Fruit fly (Drosophila melanogaster) whole organism, prepupa: Measurements from ENCODE around the gene Eip78C.

Source experiments
- Blimp-1 ChIP-seq: fragments of 200-800 bp; sonication (Bioruptor generic); optimal IDR thresholded peaks from 3 replicates; lab custom pipeline; 2017; ENCODE audit warnings: missing biosample characterization, missing genetic modification characterization, mild to moderate bottlenecking, moderate library complexity, missing genetic modification reagents
- CG10631 ChIP-seq: fragments of 200-800 bp; sonication (Bioruptor generic); optimal IDR thresholded peaks from 2 replicates; lab custom pipeline; 2016; ENCODE audit warnings: missing biosample characterization, missing genetic modification characterization
- CG10669 ChIP-seq: fragments of 200-800 bp; sonication (Bioruptor generic); optimal IDR thresholded peaks from 3 replicates; lab custom pipeline; 2018; ENCODE audit warnings: missing biosample characterization, mild to moderate bottlenecking, missing genetic modification characterization, moderate library complexity
- CG11294 ChIP-seq: fragments of 200-800 bp; sonication (Bioruptor generic); IDR thresholded peaks from 2 replicates; pipeline ENCODE4 v1.3.6; 2022; ENCODE audit warnings: missing biosample characterization, missing genetic modification characterization
- CG11762 ChIP-seq: fragments of 200-800 bp; sonication (Bioruptor generic); optimal IDR thresholded peaks from 3 replicates; lab custom pipeline; 2016; ENCODE audit warnings: missing biosample characterization, missing genetic modification characterization; ENCODE audit not compliant: insufficient read depth
- CG11902 ChIP-seq: fragments of 200-800 bp; sonication (Bioruptor generic); optimal IDR thresholded peaks from 3 replicates; lab custom pipeline; 2016; ENCODE audit warnings: missing biosample characterization, missing genetic modification characterization
- CG1621 ChIP-seq: fragments of 200-800 bp; sonication (Bioruptor generic); optimal IDR thresholded peaks from 3 replicates; lab custom pipeline; 2018; ENCODE audit warnings: missing biosample characterization, mild to moderate bottlenecking, missing genetic modification characterization
- CG16779 ChIP-seq: fragments of 200-800 bp; sonication (Bioruptor generic); optimal IDR thresholded peaks from 3 replicates; lab custom pipeline; 2017; ENCODE audit warnings: missing biosample characterization, mild to moderate bottlenecking, missing genetic modification characterization
- CG3032 ChIP-seq: fragments of 200-800 bp; optimal IDR thresholded peaks from 2 replicates; lab custom pipeline; 2019; ENCODE audit warnings: missing biosample characterization, mild to moderate bottlenecking, missing genetic modification characterization, moderate library complexity
- CG31627 ChIP-seq: fragments of 200-800 bp; sonication (Bioruptor generic); optimal IDR thresholded peaks from 3 replicates; lab custom pipeline; 2016; ENCODE audit warnings: missing biosample characterization, missing genetic modification characterization
- CG3919 ChIP-seq: fragments of 200-800 bp; sonication (Bioruptor generic); optimal IDR thresholded peaks from 3 replicates; lab custom pipeline; 2016; ENCODE audit warnings: missing biosample characterization, missing genetic modification characterization
- CG6163 ChIP-seq: fragments of 200-800 bp; sonication (Bioruptor generic); IDR thresholded peaks from 3 replicates; pipeline ENCODE4 v1.3.6; 2022; ENCODE audit warnings: missing biosample characterization, missing genetic modification characterization
- CG6276 ChIP-seq: fragments of 200-800 bp; sonication (Bioruptor generic); optimal IDR thresholded peaks from 2 replicates; lab custom pipeline; 2017; ENCODE audit warnings: missing biosample characterization, mild to moderate bottlenecking, missing genetic modification characterization
- CG6792 ChIP-seq: fragments of 200-800 bp; sonication (Bioruptor generic); optimal IDR thresholded peaks from 3 replicates; lab custom pipeline; 2016; ENCODE audit warnings: missing biosample characterization, missing genetic modification characterization
- CG6808 ChIP-seq: fragments of 200-800 bp; sonication (Bioruptor generic); optimal IDR thresholded peaks from 3 replicates; lab custom pipeline; 2017; ENCODE audit warnings: missing biosample characterization, missing genetic modification characterization, mild to moderate bottlenecking, moderate library complexity, missing genetic modification reagents
- CG6854 ChIP-seq: fragments of 200-800 bp; sonication (Bioruptor generic); optimal IDR thresholded peaks from 2 replicates; lab custom pipeline; 2017; ENCODE audit warnings: missing biosample characterization, mild to moderate bottlenecking, missing genetic modification characterization
- CG7368 ChIP-seq: fragments of 200-800 bp; sonication (Bioruptor generic); optimal IDR thresholded peaks from 3 replicates; lab custom pipeline; 2016; ENCODE audit warnings: missing biosample characterization, missing genetic modification characterization
- CG8119 ChIP-seq: fragments of 200-800 bp; sonication (Bioruptor generic); IDR thresholded peaks from 3 replicates; pipeline ENCODE4 v1.3.6; 2022; ENCODE audit warnings: missing biosample characterization, missing genetic modification characterization
- CG8632 ChIP-seq: fragments of 200-800 bp; sonication (Bioruptor generic); optimal IDR thresholded peaks from 3 replicates; lab custom pipeline; 2016; ENCODE audit warnings: missing biosample characterization, missing genetic modification characterization
- Eip75B ChIP-seq: fragments of 200-800 bp; sonication (Bioruptor generic); optimal IDR thresholded peaks from 3 replicates; lab custom pipeline; 2016; ENCODE audit warnings: missing biosample characterization, missing genetic modification characterization
- Eip78C ChIP-seq: fragments of 200-800 bp; sonication (Bioruptor generic); peaks from one replicate; lab custom pipeline; 2016; ENCODE audit warnings: missing biosample characterization, missing genetic modification characterization
- Ets21C ChIP-seq: fragments of 200-800 bp; sonication (Bioruptor generic); optimal IDR thresholded peaks from 3 replicates; lab custom pipeline; 2016; ENCODE audit warnings: missing biosample characterization, missing genetic modification characterization
- Ets96B ChIP-seq: fragments of 200-800 bp; optimal IDR thresholded peaks from 2 replicates; lab custom pipeline; 2019; ENCODE audit warnings: missing biosample characterization, mild to moderate bottlenecking, missing genetic modification characterization, moderate library complexity
- Gug ChIP-seq: fragments of 200-800 bp; sonication (Bioruptor generic); IDR thresholded peaks from 2 replicates; pipeline ENCODE4 v1.3.6; 2022; ENCODE audit warnings: missing biosample characterization, missing genetic modification characterization
- Hr38 ChIP-seq: sonication (Bioruptor generic); optimal IDR thresholded peaks from 2 replicates; lab custom pipeline; 2016; ENCODE audit warnings: missing biosample characterization, missing genetic modification characterization
- Hr39 ChIP-seq: fragments of 200-800 bp; sonication (Bioruptor generic); optimal IDR thresholded peaks from 2 replicates; lab custom pipeline; 2016; ENCODE audit warnings: missing biosample characterization, missing genetic modification characterization
- Lpt ChIP-seq: fragments of 200-800 bp; sonication (Bioruptor generic); optimal IDR thresholded peaks from 3 replicates; lab custom pipeline; 2016; ENCODE audit warnings: missing biosample characterization, missing genetic modification characterization
- Met ChIP-seq: fragments of 200-800 bp; sonication (Bioruptor generic); optimal IDR thresholded peaks from 3 replicates; lab custom pipeline; 2016; ENCODE audit warnings: missing biosample characterization, missing genetic modification characterization
- OdsH ChIP-seq: fragments of 200-800 bp; sonication (Bioruptor generic); optimal IDR thresholded peaks from 3 replicates; lab custom pipeline; 2016; ENCODE audit warnings: missing biosample characterization, missing genetic modification characterization
- Smox ChIP-seq: fragments of 200-800 bp; sonication (Bioruptor generic); optimal IDR thresholded peaks from 3 replicates; lab custom pipeline; 2016; ENCODE audit warnings: missing biosample characterization, missing genetic modification characterization
- Sox14 ChIP-seq: fragments of 200-800 bp; sonication (Bioruptor generic); optimal IDR thresholded peaks from 3 replicates; lab custom pipeline; 2016; ENCODE audit warnings: missing biosample characterization, missing genetic modification characterization
- Sox15 ChIP-seq: fragments of 200-800 bp; sonication (Bioruptor generic); optimal IDR thresholded peaks from 3 replicates; lab custom pipeline; 2016; ENCODE audit warnings: missing biosample characterization, missing genetic modification characterization
- achi ChIP-seq: fragments of 200-800 bp; sonication (Bioruptor generic); optimal IDR thresholded peaks from 3 replicates; lab custom pipeline; 2016; ENCODE audit warnings: missing biosample characterization, missing genetic modification characterization
- acj6 ChIP-seq: fragments of 200-800 bp; sonication (Bioruptor generic); optimal IDR thresholded peaks from 3 replicates; lab custom pipeline; 2016; ENCODE audit warnings: missing biosample characterization, missing genetic modification characterization
- cyc ChIP-seq: fragments of 200-800 bp; sonication (Bioruptor generic); optimal IDR thresholded peaks from 3 replicates; lab custom pipeline; 2016; ENCODE audit warnings: missing biosample characterization, missing genetic modification characterization
- dac ChIP-seq: fragments of 200-800 bp; sonication (Bioruptor generic); optimal IDR thresholded peaks from 2 replicates; lab custom pipeline; 2017; ENCODE audit warnings: missing biosample characterization, mild to moderate bottlenecking, missing genetic modification characterization
- esn ChIP-seq: fragments of 200-800 bp; sonication (Bioruptor generic); optimal IDR thresholded peaks from 2 replicates; lab custom pipeline; 2016; ENCODE audit warnings: missing biosample characterization, mild to moderate bottlenecking, missing genetic modification characterization, moderate library complexity
- fd59A ChIP-seq: fragments of 200-800 bp; sonication (Bioruptor generic); optimal IDR thresholded peaks from 2 replicates; lab custom pipeline; 2017; ENCODE audit warnings: missing biosample characterization, mild to moderate bottlenecking, missing genetic modification characterization, missing genetic modification reagents
- fkh ChIP-seq: fragments of 200-800 bp; sonication (Bioruptor generic); optimal IDR thresholded peaks from 3 replicates; lab custom pipeline; 2017; ENCODE audit warnings: missing biosample characterization, mild to moderate bottlenecking, missing genetic modification characterization, moderate library complexity
- lz ChIP-seq: fragments of 200-800 bp; sonication (Bioruptor generic); optimal IDR thresholded peaks from 3 replicates; lab custom pipeline; 2016; ENCODE audit warnings: missing biosample characterization, missing genetic modification characterization
- net ChIP-seq: fragments of 200-800 bp; sonication (Bioruptor generic); optimal IDR thresholded peaks from 3 replicates; lab custom pipeline; 2016; ENCODE audit warnings: missing biosample characterization, missing genetic modification characterization
- pdm3 ChIP-seq: fragments of 200-800 bp; sonication (Bioruptor generic); optimal IDR thresholded peaks from 3 replicates; lab custom pipeline; 2016; ENCODE audit warnings: missing biosample characterization, missing genetic modification characterization
- salr ChIP-seq, 2 experiments: fragments of 200-800 bp; sonication (Bioruptor generic); optimal IDR thresholded peaks; 3 replicates each; lab custom pipeline; 2016 to 2018; ENCODE audit warnings: missing biosample characterization in 2 of 2, missing genetic modification characterization in 2 of 2, mild to moderate bottlenecking in 1 of 2
- spab ChIP-seq: fragments of 200-800 bp; sonication (Bioruptor generic); optimal IDR thresholded peaks from 2 replicates; lab custom pipeline; 2017; ENCODE audit warnings: missing biosample characterization, mild to moderate bottlenecking, missing genetic modification characterization, missing genetic modification reagents
- ss ChIP-seq, 2 experiments: fragments of 200-800 bp; sonication (Bioruptor generic); optimal IDR thresholded peaks; 2 replicates in 1 of 2; 3 replicates in 1 of 2; lab custom pipeline; 2017 to 2018; ENCODE audit warnings: mild to moderate bottlenecking in 2 of 2, missing biosample characterization in 2 of 2, missing genetic modification characterization in 2 of 2, moderate library complexity in 1 of 2
- topi ChIP-seq: fragments of 200-800 bp; sonication (Bioruptor generic); optimal IDR thresholded peaks from 3 replicates; lab custom pipeline; 2016; ENCODE audit warnings: missing biosample characterization, missing genetic modification characterization
- vri ChIP-seq: fragments of 200-800 bp; sonication (Bioruptor generic); optimal IDR thresholded peaks from 3 replicates; lab custom pipeline; 2016; ENCODE audit warnings: missing biosample characterization, mild to moderate bottlenecking, missing genetic modification characterization

Eip78C gene

dm6 chr3L:21302493-21302892 is 76.1 kb downstream of the Eip78C start:
- TF ChIP-seq CG6792 (GFP tag; lab: Kevin White, UChicago) (no peak), CG8119 (no peak), spab (GFP tag; lab: Kevin White, UChicago) (no peak), Ets21C (no peak), CG11294 (no peak), pdm3 (no peak), fd59A (no peak), Ets96B (no peak), Sox15 (no peak), CG11902 (GFP tag; lab: Kevin White, UChicago) (no peak), CG8632 (no peak), Lpt (GFP tag; lab: Kevin White, UChicago) (no peak), CG16779 (tag; lab: Kevin White, UChicago) (no peak), Blimp-1 (GFP tag; lab: Kevin White, UChicago) (no peak), CG6854 (GFP tag; lab: Kevin White, UChicago) (no peak), vri (no peak)

DNA sequence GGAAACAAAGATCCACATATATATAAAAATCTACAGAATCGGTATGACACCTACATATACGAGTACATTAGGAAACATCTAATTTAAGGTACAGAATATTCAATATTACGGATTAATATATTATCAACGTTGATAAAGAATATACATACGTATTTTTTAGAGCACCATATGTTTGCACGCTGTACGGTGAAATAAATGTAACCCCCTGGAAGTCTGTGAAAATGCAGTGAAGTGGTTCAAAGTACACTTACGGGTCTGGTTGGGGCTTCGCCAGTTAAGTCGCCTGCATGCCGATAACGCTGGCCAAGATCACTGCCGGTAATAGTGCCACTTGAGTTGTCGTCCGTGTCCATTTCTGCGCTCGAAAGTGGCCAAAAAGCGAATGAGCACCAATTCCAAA is 77.2 kb downstream of the Eip78C start:
- TF ChIP-seq CG6276 (GFP tag; lab: Kevin White, UChicago) (no peak), achi (no peak), OdsH (GFP tag; lab: Kevin White, UChicago) (no peak), CG6163 (no peak), CG8119 (no peak), CG10631 (GFP tag; lab: Kevin White, UChicago) (no peak), Lpt (GFP tag; lab: Kevin White, UChicago) (no peak), Eip78C (GFP tag; lab: Kevin White, UChicago) (no peak), CG11902 (GFP tag; lab: Kevin White, UChicago) (no peak), Sox15 (no peak), spab (GFP tag; lab: Kevin White, UChicago) (no peak), cyc (no peak), Hr39 (GFP tag; lab: Kevin White, UChicago) (no peak), Smox (GFP tag; lab: Kevin White, UChicago) (no peak), fd59A (no peak), vri (no peak), fkh (GFP tag; lab: Kevin White, UChicago) (no peak), Met (GFP tag; lab: Kevin White, UChicago) (no peak)

DNA sequence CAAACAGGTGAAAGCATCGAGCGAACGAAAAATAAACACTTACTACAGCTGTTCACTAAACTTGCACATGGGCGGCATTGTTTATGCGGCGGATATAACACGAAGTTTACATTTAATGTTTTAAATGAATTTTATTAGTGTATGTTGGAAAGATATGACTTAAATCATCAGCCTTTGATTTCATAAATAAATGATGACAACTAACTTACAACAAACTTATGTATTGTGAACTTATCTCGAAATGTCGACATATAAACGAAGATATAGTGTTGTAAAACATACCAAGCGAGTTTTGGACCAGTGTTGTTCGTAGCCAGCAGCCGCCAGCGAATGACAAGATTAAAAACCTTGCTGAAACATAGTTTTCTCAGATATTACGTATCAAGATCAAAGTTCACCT is 78.0 kb downstream of the Eip78C start, which contains the start of the genes CG11309 and CG7632:
CG11309 (minus strand) TSS at position 259 of the 400 bp plus-strand sequence.
CG7632 (plus strand) TSS at position 298 of the 400 bp plus-strand sequence.
- TF ChIP-seq ss (GFP tag; optimal IDR thresholded peaks at IDR 0.05; lab: Kevin White, UChicago) (peak; percentile 99 to 100), topi (GFP tag; lab: Kevin White, UChicago) (peak; percentile 99), CG3919 (GFP tag; lab: Kevin White, UChicago) (peak; percentile 100), CG6808 (GFP tag; lab: Kevin White, UChicago) (peak; percentile 99), OdsH (GFP tag; lab: Kevin White, UChicago) (peak; percentile 99), CG10669 (GFP tag; lab: Kevin White, UChicago) (peak; percentile 100), CG7368 (GFP tag; lab: Kevin White, UChicago) (peak; percentile 99), Sox15 (peak; percentile 97), CG8119 (peak; percentile 99), net (GFP tag; lab: Kevin White, UChicago) (peak; percentile 100), CG3032 (tag; lab: Kevin White, UChicago) (peak; percentile 100), vri (peak; percentile 99), CG6163 (peak; percentile 100), salr (GFP tag; optimal IDR thresholded peaks at IDR 0.05; lab: Kevin White, UChicago) (peak; percentile 99), CG31627 (GFP tag; lab: Kevin White, UChicago) (peak; percentile 99), Gug (GFP tag; lab: Robert Waterston, UW) (peak; percentile 98), Hr39 (GFP tag; lab: Kevin White, UChicago) (peak; percentile 98), lz (GFP tag; lab: Kevin White, UChicago) (peak; percentile 99), CG8632 (peak; percentile 99), Lpt (GFP tag; lab: Kevin White, UChicago) (peak; percentile 99), fd59A (peak; percentile 99), CG11762 (GFP tag; lab: Kevin White, UChicago) (peak; percentile 99), Sox14 (GFP tag; lab: Kevin White, UChicago) (peak; percentile 99), Blimp-1 (GFP tag; lab: Kevin White, UChicago) (peak; percentile 97), spab (GFP tag; lab: Kevin White, UChicago) (peak; percentile 99), dac (peak; percentile 98), Eip75B (GFP tag; lab: Kevin White, UChicago) (peak; percentile 100), Smox (GFP tag; lab: Kevin White, UChicago) (peak; percentile 99), esn (GFP tag; lab: Kevin White, UChicago) (peak; percentile 100), Met (GFP tag; lab: Kevin White, UChicago) (peak; percentile 99), CG1621 (tag; lab: Kevin White, UChicago) (peak; percentile 99), acj6 (GFP tag; lab: Kevin White, UChicago) (peak; percentile 99), Eip78C (GFP tag; lab: Kevin White, UChicago) (peak; percentile 100), Hr38 (GFP tag; lab: Kevin White, UChicago) (peak; percentile 78)
